Fruit fly (Drosophila melanogaster) whole organism, embryonic: ENCODE measurements around the gene CG9664.

Experiments used
- ATbp ChIP-seq: fragments of 200-800 bp; sonication (Bioruptor generic); optimal IDR thresholded peaks from 2 replicates; lab custom pipeline; 2017; ENCODE audit warnings: missing biosample characterization, mild to moderate bottlenecking, missing genetic modification characterization, missing genetic modification reagents
- B-H2 ChIP-seq: fragments of 200-800 bp; sonication (Bioruptor generic); optimal IDR thresholded peaks from 2 replicates; lab custom pipeline; 2018; ENCODE audit warnings: missing biosample characterization, mild to moderate bottlenecking, missing genetic modification characterization
- CG1024 ChIP-seq: fragments of 200-800 bp; sonication (Bioruptor generic); IDR thresholded peaks from 2 replicates; pipeline ENCODE4 v1.3.6; 2022; ENCODE audit warnings: missing biosample characterization, missing genetic modification characterization
- CG10979 ChIP-seq: fragments of 200-800 bp; sonication (Bioruptor generic); optimal IDR thresholded peaks from 2 replicates; lab custom pipeline; 2018; ENCODE audit warnings: missing biosample characterization, mild to moderate bottlenecking, missing genetic modification characterization, moderate library complexity
- CG11504 ChIP-seq: fragments of 200-800 bp; sonication (Bioruptor generic); optimal IDR thresholded peaks from 3 replicates; lab custom pipeline; 2019; ENCODE audit warnings: missing biosample characterization, mild to moderate bottlenecking, missing genetic modification characterization, moderate library complexity
- CG11696 ChIP-seq: fragments of 200-800 bp; sonication (Bioruptor generic); IDR thresholded peaks from 2 replicates; pipeline ENCODE4 v1.3.6; 2022; ENCODE audit warnings: missing biosample characterization, missing genetic modification characterization
- CG13424 ChIP-seq: fragments of 200-800 bp; sonication (Bioruptor generic); optimal IDR thresholded peaks from 2 replicates; lab custom pipeline; 2019; ENCODE audit warnings: missing biosample characterization, mild to moderate bottlenecking, missing genetic modification characterization, moderate library complexity
- CG1529 ChIP-seq: fragments of 200-800 bp; sonication (Bioruptor generic); optimal IDR thresholded peaks from 3 replicates; lab custom pipeline; 2018; ENCODE audit warnings: missing biosample characterization, missing genetic modification characterization
- CG15601 ChIP-seq: fragments of 200-800 bp; sonication (Bioruptor generic); optimal IDR thresholded peaks from 3 replicates; lab custom pipeline; 2019; ENCODE audit warnings: missing biosample characterization, mild to moderate bottlenecking, missing genetic modification characterization, moderate library complexity
- CG1792 ChIP-seq: fragments of 200-800 bp; sonication (Bioruptor generic); optimal IDR thresholded peaks from 2 replicates; lab custom pipeline; 2016; ENCODE audit warnings: missing biosample characterization, missing genetic modification characterization
- CG2712 ChIP-seq: fragments of 200-800 bp; optimal IDR thresholded peaks from 3 replicates; lab custom pipeline; 2019; ENCODE audit warnings: missing biosample characterization, mild to moderate bottlenecking, missing genetic modification characterization, moderate library complexity
- CG3995 ChIP-seq: fragments of 200-800 bp; sonication (Bioruptor generic); optimal IDR thresholded peaks from 3 replicates; lab custom pipeline; 2016; ENCODE audit warnings: missing biosample characterization, missing genetic modification characterization
- CG6175 ChIP-seq: fragments of 200-800 bp; sonication (Bioruptor generic); IDR thresholded peaks from 3 replicates; pipeline ENCODE4 v1.3.6; 2022; ENCODE audit warnings: missing biosample characterization, missing genetic modification characterization
- CG6791 ChIP-seq: fragments of 200-800 bp; sonication (Bioruptor generic); IDR thresholded peaks from 3 replicates; pipeline ENCODE4 v1.3.6; 2022; ENCODE audit warnings: missing biosample characterization, missing genetic modification characterization; ENCODE audit not compliant: partially characterized antibody
- CG7357 ChIP-seq: fragments of 200-800 bp; sonication (Bioruptor generic); IDR thresholded peaks from 3 replicates; pipeline ENCODE4 v1.3.6; 2022; ENCODE audit warnings: missing biosample characterization, missing genetic modification characterization
- CG8290 ChIP-seq, 3 experiments: fragments of 200-800 bp; sonication (Bioruptor generic); optimal IDR thresholded peaks; 2 replicates each; lab custom pipeline; 2016 to 2019; ENCODE audit warnings: missing biosample characterization in 3 of 3, missing genetic modification characterization in 3 of 3, mild to moderate bottlenecking in 2 of 3, moderate library complexity in 1 of 3
- Chrac-16 ChIP-seq: fragments of 200-800 bp; sonication (Bioruptor generic); optimal IDR thresholded peaks from 3 replicates; lab custom pipeline; 2016; ENCODE audit warnings: missing biosample characterization, missing genetic modification characterization
- D ChIP-seq, 2 experiments: fragments of 200-800 bp in 1 of 2; fragments of >200 bp in 1 of 2; sonication (Bioruptor generic) in 1 of 2; optimal IDR thresholded peaks; 2 replicates in 1 of 2; 3 replicates in 1 of 2; lab custom pipeline; 2017; ENCODE audit warnings: mild to moderate bottlenecking in 1 of 2, missing biosample characterization in 1 of 2, missing genetic modification characterization in 1 of 2, missing genetic modification reagents in 1 of 2
- D19B ChIP-seq: fragments of 200-800 bp; sonication (Bioruptor generic); optimal IDR thresholded peaks from 2 replicates; lab custom pipeline; 2017; ENCODE audit warnings: missing biosample characterization, mild to moderate bottlenecking, missing genetic modification characterization
- Dip2 ChIP-seq: fragments of 200-800 bp; sonication (Bioruptor generic); IDR thresholded peaks from 2 replicates; pipeline ENCODE4 v1.3.6; 2022; ENCODE audit warnings: missing biosample characterization, missing genetic modification characterization
- Fer2 ChIP-seq: fragments of 200-800 bp; sonication (Bioruptor generic); optimal IDR thresholded peaks from 2 replicates; lab custom pipeline; 2018; ENCODE audit warnings: missing biosample characterization, mild to moderate bottlenecking, missing genetic modification characterization, moderate library complexity
- HLH54F ChIP-seq: fragments of 200-800 bp; sonication (Bioruptor generic); optimal IDR thresholded peaks from 3 replicates; lab custom pipeline; 2016; ENCODE audit warnings: missing biosample characterization, missing genetic modification characterization
- NK7.1 ChIP-seq: fragments of 200-800 bp; sonication (Bioruptor generic); optimal IDR thresholded peaks from 3 replicates; lab custom pipeline; 2016; ENCODE audit warnings: missing biosample characterization, missing genetic modification characterization
- Scr ChIP-seq: fragments of 200-800 bp; sonication (Bioruptor generic); IDR thresholded peaks from 2 replicates; pipeline ENCODE4 v1.3.6; 2022; ENCODE audit warnings: missing biosample characterization, missing genetic modification characterization; ENCODE audit not compliant: partially characterized antibody
- Xrp1 ChIP-seq: fragments of 200-800 bp; sonication (Bioruptor generic); IDR thresholded peaks from 2 replicates; pipeline ENCODE4 v1.3.6; 2022; ENCODE audit warnings: missing biosample characterization, missing genetic modification characterization
- YL-1 ChIP-seq: fragments of 200-800 bp; sonication (Bioruptor generic); optimal IDR thresholded peaks from 3 replicates; lab custom pipeline; 2017; ENCODE audit warnings: missing biosample characterization, mild to moderate bottlenecking, missing genetic modification characterization
- az2 ChIP-seq: fragments of 200-800 bp; sonication (Bioruptor generic); optimal IDR thresholded peaks from 3 replicates; lab custom pipeline; 2016; ENCODE audit warnings: missing biosample characterization, missing genetic modification characterization
- bigmax ChIP-seq: fragments of 200-800 bp; sonication (Bioruptor generic); optimal IDR thresholded peaks from 2 replicates; lab custom pipeline; 2018; ENCODE audit warnings: missing biosample characterization, mild to moderate bottlenecking, missing genetic modification characterization
- bsh ChIP-seq, 2 experiments: fragments of 200-800 bp; sonication (Bioruptor generic); optimal IDR thresholded peaks; 2 replicates each; lab custom pipeline; 2017 to 2018; ENCODE audit warnings: mild to moderate bottlenecking in 2 of 2, missing biosample characterization in 2 of 2, missing genetic modification characterization in 2 of 2, moderate library complexity in 1 of 2
- cg ChIP-seq: fragments of 200-800 bp; sonication (Bioruptor generic); optimal IDR thresholded peaks from 3 replicates; lab custom pipeline; 2019; ENCODE audit warnings: missing biosample characterization, mild to moderate bottlenecking, missing genetic modification characterization, moderate library complexity
- ci ChIP-seq: fragments of 200-800 bp; sonication (Bioruptor generic); IDR thresholded peaks from 3 replicates; pipeline ENCODE4 v1.3.6; 2022; ENCODE audit warnings: missing biosample characterization, missing genetic modification characterization
- crc ChIP-seq: fragments of 200-800 bp; sonication (Bioruptor generic); optimal IDR thresholded peaks from 2 replicates; lab custom pipeline; 2016; ENCODE audit warnings: missing biosample characterization, missing genetic modification characterization
- dmrt99B ChIP-seq: fragments of 200-800 bp; sonication (Bioruptor generic); optimal IDR thresholded peaks from 2 replicates; lab custom pipeline; 2018; ENCODE audit warnings: missing biosample characterization, mild to moderate bottlenecking, missing genetic modification characterization, moderate library complexity
- esg ChIP-seq: fragments of 200-800 bp; sonication (Bioruptor generic); conservative IDR thresholded peaks from 2 replicates; pipeline ENCODE4 v1.3.6; 2022; ENCODE audit warnings: missing biosample characterization, missing genetic modification characterization
- eve ChIP-seq, 2 experiments: fragments of >200 bp; optimal IDR thresholded peaks; 2 replicates each; lab custom pipeline; 2017; ENCODE audit warnings: missing biosample characterization in 2 of 2, missing genetic modification characterization in 2 of 2
- gt ChIP-seq: fragments of 200-800 bp; sonication (Bioruptor generic); IDR thresholded peaks from 2 replicates; pipeline ENCODE4 v1.3.6; 2022; ENCODE audit warnings: missing biosample characterization, missing genetic modification characterization
- hb ChIP-seq: fragments of 200-800 bp; sonication (Bioruptor generic); IDR thresholded peaks from 3 replicates; pipeline ENCODE4 v1.3.6; 2022; ENCODE audit warnings: missing biosample characterization, missing genetic modification characterization; ENCODE audit not compliant: partially characterized antibody
- hkb ChIP-seq, 2 experiments: fragments of 200-800 bp in 1 of 2; fragments of >200 bp in 1 of 2; sonication (Bioruptor generic) in 1 of 2; IDR thresholded peaks in 1 of 2; optimal IDR thresholded peaks in 1 of 2; 2 replicates each; pipeline versions ENCODE4 v1.3.6 to Lab custom; 2017 to 2022; ENCODE audit warnings: missing biosample characterization in 1 of 2, missing genetic modification characterization in 1 of 2
- knrl ChIP-seq: fragments of 200-800 bp; sonication (Bioruptor generic); IDR thresholded peaks from 3 replicates; pipeline ENCODE4 v1.3.6; 2022; ENCODE audit warnings: missing biosample characterization, missing genetic modification characterization; ENCODE audit not compliant: partially characterized antibody
- lbe ChIP-seq: fragments of 200-800 bp; sonication (Bioruptor generic); optimal IDR thresholded peaks from 2 replicates; lab custom pipeline; 2016; ENCODE audit warnings: missing biosample characterization, mild to moderate bottlenecking, missing genetic modification characterization
- lola ChIP-seq, 3 experiments: fragments of >200 bp in 2 of 3; fragments of 200-800 bp in 1 of 3; sonication (Bioruptor generic) in 1 of 3; optimal IDR thresholded peaks; 2 replicates each; lab custom pipeline; 2017 to 2019; ENCODE audit warnings: missing biosample characterization in 3 of 3, missing genetic modification characterization in 3 of 3, mild to moderate bottlenecking in 1 of 3, moderate library complexity in 1 of 3
- nom ChIP-seq: fragments of 200-800 bp; sonication (Bioruptor generic); optimal IDR thresholded peaks from 2 replicates; lab custom pipeline; 2017; ENCODE audit warnings: missing biosample characterization, missing genetic modification characterization, mild to moderate bottlenecking, moderate library complexity, missing genetic modification reagents
- phol ChIP-seq: fragments of 200-800 bp; sonication (Bioruptor generic); optimal IDR thresholded peaks from 3 replicates; lab custom pipeline; 2018; ENCODE audit warnings: missing biosample characterization, mild to moderate bottlenecking, missing genetic modification characterization, moderate library complexity
- tap ChIP-seq: fragments of 200-800 bp; optimal IDR thresholded peaks from 3 replicates; lab custom pipeline; 2019; ENCODE audit warnings: missing biosample characterization, mild to moderate bottlenecking, missing genetic modification characterization, moderate library complexity
- tgo ChIP-seq: fragments of 200-800 bp; sonication (Bioruptor generic); IDR thresholded peaks from 3 replicates; pipeline ENCODE4 v1.3.6; 2022; ENCODE audit warnings: missing biosample characterization, missing genetic modification characterization
- tup ChIP-seq: fragments of 200-800 bp; sonication (Bioruptor generic); optimal IDR thresholded peaks from 2 replicates; lab custom pipeline; 2016; ENCODE audit warnings: missing biosample characterization, mild to moderate bottlenecking, missing genetic modification characterization, moderate library complexity
- unpg ChIP-seq: fragments of 200-800 bp; sonication (Bioruptor generic); optimal IDR thresholded peaks from 3 replicates; lab custom pipeline; 2018; ENCODE audit warnings: missing biosample characterization, mild to moderate bottlenecking, missing genetic modification characterization, moderate library complexity

The CG9664 gene

dm6 chr2L:3341231-3341935, 46.9 kb upstream of the CG9664 start (continued):
- TF ChIP-seq CG15601 (tag; lab: Kevin White, UChicago) = no peak
- peak; percentile 32 for TF ChIP-seq az2 (GFP tag; lab: Kevin White, UChicago)
- TF ChIP-seq eve (GFP tag; optimal IDR thresholded peaks at IDR 0.05; lab: Kevin White, UChicago) = peak in 1 of 2 experiments; percentile 21
- TF ChIP-seq CG1024 (GFP tag; lab: Robert Waterston, UW) = peak; percentile 27; the same call in 1 of the 2 replicates
- peak; percentile 4 for TF ChIP-seq tap (tag; lab: Kevin White, UChicago)
- no peak for TF ChIP-seq CG8290 (GFP tag; optimal IDR thresholded peaks at IDR 0.05; lab: Kevin White, UChicago)
- no peak for TF ChIP-seq CG8290 (tag; optimal IDR thresholded peaks at IDR 0.05; lab: Kevin White, UChicago)
- TF ChIP-seq Scr = no peak
- no peak for TF ChIP-seq gt
- no peak for TF ChIP-seq Fer2 (tag; lab: Kevin White, UChicago)
- TF ChIP-seq nom (GFP tag; lab: Kevin White, UChicago) = no peak
- TF ChIP-seq ATbp (GFP tag; lab: Kevin White, UChicago) = peak; percentile 13
- TF ChIP-seq hkb (optimal IDR thresholded peaks at IDR 0.05; lab: Kevin White, UChicago) = no peak
- TF ChIP-seq hkb (GFP tag; IDR thresholded peaks at IDR 0.05; lab: Robert Waterston, UW) = peak; percentile 38; the same call in 1 of the 2 replicates
- TF ChIP-seq NK7.1 (GFP tag; lab: Kevin White, UChicago) = no peak
- TF ChIP-seq bsh (GFP tag; optimal IDR thresholded peaks at IDR 0.05; lab: Kevin White, UChicago) = peak in 1 of 2 experiments; percentile 44
- TF ChIP-seq CG1792 (GFP tag; lab: Kevin White, UChicago) = no peak
- TF ChIP-seq tgo = peak; percentile 20; the same call in 1 of the 3 replicates
- TF ChIP-seq CG6175 = no peak
- peak; percentile 11 for TF ChIP-seq Chrac-16 (GFP tag; lab: Kevin White, UChicago)
- no peak for TF ChIP-seq YL-1 (GFP tag; lab: Kevin White, UChicago)
- TF ChIP-seq B-H2 = no peak
- no peak for TF ChIP-seq CG13424 (tag; lab: Kevin White, UChicago)
- TF ChIP-seq D19B = no peak
- no peak; the same call in 2 of the 3 replicates for TF ChIP-seq ci
- no peak for TF ChIP-seq knrl (GFP tag; lab: Robert Waterston, UW)
- peak; percentile 30 for TF ChIP-seq CG2712 (tag; lab: Kevin White, UChicago)
- no peak for TF ChIP-seq esg (GFP tag; lab: Robert Waterston, UW)
- TF ChIP-seq phol = peak; percentile 20
- TF ChIP-seq CG6791 (GFP tag; lab: Robert Waterston, UW) = no peak
- no peak for TF ChIP-seq crc
- TF ChIP-seq CG11504 (tag; lab: Kevin White, UChicago) = peak; percentile 53
- no peak for TF ChIP-seq bigmax (GFP tag; lab: Kevin White, UChicago)
- peak; percentile 25 for TF ChIP-seq cg
- TF ChIP-seq CG11696 (GFP tag; lab: Robert Waterston, UW) = peak; percentile 59
- no peak for TF ChIP-seq CG7357 (GFP tag; lab: Robert Waterston, UW)
- TF ChIP-seq hb (GFP tag; lab: Robert Waterston, UW) = no peak
- peak; percentile 22 for TF ChIP-seq CG10979
- peak; percentile 43 for TF ChIP-seq dmrt99B
- TF ChIP-seq lola (GFP tag; optimal IDR thresholded peaks at IDR 0.05; lab: Kevin White, UChicago) = peak in 1 of 3 experiments; percentile 15
- no peak for TF ChIP-seq CG1529 (GFP tag; lab: Kevin White, UChicago)
- no peak for TF ChIP-seq D (optimal IDR thresholded peaks at IDR 0.05; lab: Kevin White, UChicago)
- peak; percentile 24 for TF ChIP-seq D (GFP tag; optimal IDR thresholded peaks at IDR 0.05; lab: Kevin White, UChicago)
- no peak for TF ChIP-seq CG3995 (GFP tag; lab: Kevin White, UChicago)
- 0 out of 2 replicates have a peak, but pooled peaks have one; percentile 17 for TF ChIP-seq Xrp1
- TF ChIP-seq tup (GFP tag; lab: Kevin White, UChicago) = no peak
- TF ChIP-seq lbe (GFP tag; lab: Kevin White, UChicago) = peak; percentile 65
- TF ChIP-seq unpg (GFP tag; lab: Kevin White, UChicago) = peak; percentile 44
- TF ChIP-seq HLH54F = no peak
- no peak for TF ChIP-seq Dip2 (GFP tag; lab: Robert Waterston, UW)
